Worm (Caenorhabditis elegans) whole organism, L2 larva: ENCODE data around the gene Y57A10A.8.

ENCODE experiments used
- ama-1 ChIP-seq: fragments of 150-350 bp; optimal IDR thresholded peaks from 2 replicates; lab custom pipeline; 2018; ENCODE audit warnings: inconsistent platforms
- ceh-16 ChIP-seq: fragments of 150-350 bp; optimal IDR thresholded peaks from 2 replicates; lab custom pipeline; 2014; ENCODE audit warnings: missing biosample characterization, missing genetic modification characterization
- egl-27 ChIP-seq: sonication (generic microtip); optimal IDR thresholded peaks from 3 replicates; lab custom pipeline; 2017; ENCODE audit warnings: missing biosample characterization, missing genetic modification reagents, missing genetic modification characterization
- elt-1 ChIP-seq: fragments of 150-350 bp; optimal IDR thresholded peaks from 2 replicates; lab custom pipeline; 2014; ENCODE audit warnings: missing biosample characterization, missing genetic modification characterization
- lin-11 ChIP-seq: fragments of 150-350 bp; sonication (generic microtip); optimal IDR thresholded peaks from 2 replicates; lab custom pipeline; 2014; ENCODE audit warnings: missing biosample characterization, missing genetic modification characterization, inconsistent platforms, mixed read lengths
- nhr-237 ChIP-seq: fragments of 150-350 bp; optimal IDR thresholded peaks from 2 replicates; lab custom pipeline; 2014; ENCODE audit warnings: missing biosample characterization, missing genetic modification characterization
- nhr-25 ChIP-seq: fragments of 150-350 bp; sonication (generic microtip); optimal IDR thresholded peaks from 3 replicates; lab custom pipeline; 2014; ENCODE audit warnings: missing biosample characterization, missing genetic modification characterization
- unc-55 ChIP-seq: fragments of 150-350 bp; sonication (generic microtip); optimal IDR thresholded peaks from 3 replicates; lab custom pipeline; 2014; ENCODE audit warnings: missing biosample characterization, missing genetic modification reagents, missing genetic modification characterization
- unc-62 ChIP-seq: fragments of 150-350 bp; optimal IDR thresholded peaks from 2 replicates; lab custom pipeline; 2014; ENCODE audit warnings: missing biosample characterization, missing genetic modification reagents, missing genetic modification characterization

- TF ChIP-seq lin-11 (tag; lab: Kevin White, UChicago) (no peak), egl-27 (no peak), ama-1 (lab: Kevin White, UChicago) (no peak), ceh-16 (tag; lab: Kevin White, UChicago) (no peak), nhr-237 (tag; lab: Kevin White, UChicago) (no peak), unc-62 (GFP tag; lab: Kevin White, UChicago) (no peak), unc-55 (GFP tag; lab: Kevin White, UChicago) (no peak), nhr-25 (tag; lab: Kevin White, UChicago) (no peak), elt-1 (tag; lab: Kevin White, UChicago) (no peak)
Measured at ce11 chrII:12186726-12187125, 22.1 kb downstream of the Y57A10A.8 start.
